Fruit fly (Drosophila melanogaster): ENCODE results near the gene Sec61gamma.

Sec61gamma gene

dm6 chrX:19642819-19643504 lies at the start of gene Sec61gamma, which contains the start of gene CG12237:
Gene Sec61gamma, plus strand, starts transcription at chrX:19643327.
Gene CG12237, minus strand, starts transcription at chrX:19642869.
- TF ChIP-seq insv (optimal IDR thresholded peaks at IDR 0.05) (no peak), Myc (optimal IDR thresholded peaks at IDR 0.05) (no peak), ttk (optimal IDR thresholded peaks at IDR 0.05) (no peak)

dm6 chrX:19595862-19596261 lies 47.3 kb upstream of the Sec61gamma start:
- TF ChIP-seq insv (optimal IDR thresholded peaks at IDR 0.05) (no peak), psq (optimal IDR thresholded peaks at IDR 0.05) (no peak), Myc (optimal IDR thresholded peaks at IDR 0.05) (no peak), Sin3A (optimal IDR thresholded peaks at IDR 0.05) (no peak), h (optimal IDR thresholded peaks at IDR 0.05) (no peak), ttk (optimal IDR thresholded peaks at IDR 0.05) (no peak)

- no peak for TF ChIP-seq h (optimal IDR thresholded peaks at IDR 0.05)
- TF ChIP-seq ttk (optimal IDR thresholded peaks at IDR 0.05), result no peak
- no peak for TF ChIP-seq psq (optimal IDR thresholded peaks at IDR 0.05)
- no peak for TF ChIP-seq Sin3A (optimal IDR thresholded peaks at IDR 0.05)
- TF ChIP-seq Myc (optimal IDR thresholded peaks at IDR 0.05), result no peak
- no peak for TF ChIP-seq insv (optimal IDR thresholded peaks at IDR 0.05)
Measured at dm6 chrX:19597684-19598363, 45.3 kb upstream of the Sec61gamma start, which contains the start of gene RpS10b. Gene RpS10b, plus strand, starts transcription at chrX:19598031.

dm6 chrX:19598503-19598902 lies 44.6 kb upstream of the Sec61gamma start:
- TF ChIP-seq Sin3A (optimal IDR thresholded peaks at IDR 0.05) (no peak), h (optimal IDR thresholded peaks at IDR 0.05) (no peak), psq (optimal IDR thresholded peaks at IDR 0.05) (no peak)

dm6 chrX:19601644-19602043 lies 41.5 kb upstream of the Sec61gamma start, which contains the start of gene CG14220:
Gene CG14220, minus strand, starts transcription at chrX:19601851.
- no peak for TF ChIP-seq Myc (optimal IDR thresholded peaks at IDR 0.05)
- TF ChIP-seq ttk (optimal IDR thresholded peaks at IDR 0.05), result no peak
- no peak for TF ChIP-seq Sin3A (optimal IDR thresholded peaks at IDR 0.05)
- no peak for TF ChIP-seq h (optimal IDR thresholded peaks at IDR 0.05)
- no peak for TF ChIP-seq insv (optimal IDR thresholded peaks at IDR 0.05)
- TF ChIP-seq psq (optimal IDR thresholded peaks at IDR 0.05), result no peak

dm6 chrX:19602483-19602882 lies 40.6 kb upstream of the Sec61gamma start:
- TF ChIP-seq insv (optimal IDR thresholded peaks at IDR 0.05) (no peak), ttk (optimal IDR thresholded peaks at IDR 0.05) (no peak), Myc (optimal IDR thresholded peaks at IDR 0.05) (no peak), psq (optimal IDR thresholded peaks at IDR 0.05) (no peak), Sin3A (optimal IDR thresholded peaks at IDR 0.05) (no peak), h (optimal IDR thresholded peaks at IDR 0.05) (no peak)

- TF ChIP-seq psq (optimal IDR thresholded peaks at IDR 0.05), result no peak
- TF ChIP-seq insv (optimal IDR thresholded peaks at IDR 0.05), result no peak
- TF ChIP-seq h (optimal IDR thresholded peaks at IDR 0.05), result no peak
- no peak for TF ChIP-seq Sin3A (optimal IDR thresholded peaks at IDR 0.05)
- TF ChIP-seq Myc (optimal IDR thresholded peaks at IDR 0.05), result no peak
- TF ChIP-seq ttk (optimal IDR thresholded peaks at IDR 0.05), result no peak
Measured at dm6 chrX:19603953-19604352, 39.2 kb upstream of the Sec61gamma start.

dm6 chrX:19604997-19605396 lies 38.1 kb upstream of the Sec61gamma start, which contains the start of gene CG14207:
Gene CG14207, plus strand, starts transcription at chrX:19605199.
- no peak for TF ChIP-seq ttk (optimal IDR thresholded peaks at IDR 0.05)
- TF ChIP-seq h (optimal IDR thresholded peaks at IDR 0.05), result no peak
- TF ChIP-seq insv (optimal IDR thresholded peaks at IDR 0.05), result no peak
- no peak for TF ChIP-seq Sin3A (optimal IDR thresholded peaks at IDR 0.05)
- TF ChIP-seq Myc (optimal IDR thresholded peaks at IDR 0.05), result no peak
- TF ChIP-seq psq (optimal IDR thresholded peaks at IDR 0.05), result no peak

- TF ChIP-seq ttk (optimal IDR thresholded peaks at IDR 0.05) (no peak), insv (optimal IDR thresholded peaks at IDR 0.05) (no peak), Sin3A (optimal IDR thresholded peaks at IDR 0.05) (no peak), h (optimal IDR thresholded peaks at IDR 0.05) (no peak), Myc (optimal IDR thresholded peaks at IDR 0.05) (no peak), psq (optimal IDR thresholded peaks at IDR 0.05) (no peak)
Measured at dm6 chrX:19605915-19606314, 37.2 kb upstream of the Sec61gamma start.

- TF ChIP-seq h (optimal IDR thresholded peaks at IDR 0.05) (no peak), Myc (optimal IDR thresholded peaks at IDR 0.05) (no peak), Sin3A (optimal IDR thresholded peaks at IDR 0.05) (no peak), ttk (optimal IDR thresholded peaks at IDR 0.05) (no peak), insv (optimal IDR thresholded peaks at IDR 0.05) (no peak), psq (optimal IDR thresholded peaks at IDR 0.05) (no peak)
Measured at dm6 chrX:19606558-19606957, 36.6 kb upstream of the Sec61gamma start.

- no peak for TF ChIP-seq insv (optimal IDR thresholded peaks at IDR 0.05)
- no peak for TF ChIP-seq ttk (optimal IDR thresholded peaks at IDR 0.05)
- TF ChIP-seq psq (optimal IDR thresholded peaks at IDR 0.05), result no peak
- no peak for TF ChIP-seq Sin3A (optimal IDR thresholded peaks at IDR 0.05)
- no peak for TF ChIP-seq h (optimal IDR thresholded peaks at IDR 0.05)
- no peak for TF ChIP-seq Myc (optimal IDR thresholded peaks at IDR 0.05)
Measured at dm6 chrX:19606971-19607370, 36.2 kb upstream of the Sec61gamma start.

dm6 chrX:19608042-19608609 lies 35.0 kb upstream of the Sec61gamma start:
- TF ChIP-seq h (optimal IDR thresholded peaks at IDR 0.05) (no peak), Sin3A (optimal IDR thresholded peaks at IDR 0.05) (no peak), Myc (optimal IDR thresholded peaks at IDR 0.05) (no peak), insv (optimal IDR thresholded peaks at IDR 0.05) (no peak), ttk (optimal IDR thresholded peaks at IDR 0.05) (no peak), psq (optimal IDR thresholded peaks at IDR 0.05) (no peak)
